Comparison of ENCODE assay signal across 1 fruit fly cellular context in the genomic region with DNA sequence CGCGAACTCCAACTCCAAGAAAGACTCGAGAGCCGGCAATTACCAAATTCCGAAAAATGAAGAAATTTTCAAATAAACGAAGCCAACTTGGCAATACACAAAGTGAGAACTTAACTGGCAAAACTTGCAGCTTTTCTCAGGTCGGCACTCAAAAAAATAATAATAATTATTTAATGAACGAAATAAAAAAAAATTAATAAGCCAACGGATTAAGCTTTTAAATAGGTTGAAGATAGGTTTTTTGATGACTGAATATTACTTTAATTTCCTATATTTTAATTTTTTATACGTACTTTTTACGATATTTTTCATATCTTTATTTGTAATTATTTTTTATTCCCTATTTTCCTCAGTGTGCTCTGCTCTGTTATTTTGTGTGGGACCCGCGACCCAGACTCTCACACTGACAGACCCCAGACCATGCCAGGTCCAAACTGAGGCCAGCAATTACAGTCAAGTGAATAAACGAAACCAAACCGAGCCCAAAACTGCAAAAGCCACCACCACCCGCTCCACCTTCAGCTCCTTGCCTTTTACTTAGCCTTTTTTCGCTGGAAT.
TF ChIP-seq lines count a peak whose summit lies in the region.

No protein-coding gene starts in this region.

TF ChIP-seq in whole organism, prepupa, 60 proteins besides CTCF, POLR2A, EP300 and RAD21 (continued from another document):
- peak; percentile 7 for TF ChIP-seq CG8632 (GFP tag; optimal IDR thresholded peaks at IDR 0.05; lab: Kevin White, UChicago)
- no peak for TF ChIP-seq Hr4 (GFP tag; optimal IDR thresholded peaks at IDR 0.05; lab: Kevin White, UChicago)
- no peak for TF ChIP-seq spab (GFP tag; optimal IDR thresholded peaks at IDR 0.05; lab: Kevin White, UChicago)
- TF ChIP-seq Smox (GFP tag; optimal IDR thresholded peaks at IDR 0.05; lab: Kevin White, UChicago): peak; percentile 47
- peak; percentile 37 for TF ChIP-seq acj6 (GFP tag; optimal IDR thresholded peaks at IDR 0.05; lab: Kevin White, UChicago)
- TF ChIP-seq CG3919 (GFP tag; optimal IDR thresholded peaks at IDR 0.05; lab: Kevin White, UChicago): peak; percentile 31
- TF ChIP-seq CG11294 (GFP tag; IDR thresholded peaks at IDR 0.05; lab: Robert Waterston, UW): no peak
- peak; percentile 37 for TF ChIP-seq Met (GFP tag; optimal IDR thresholded peaks at IDR 0.05; lab: Kevin White, UChicago)
- TF ChIP-seq salr (GFP tag; optimal IDR thresholded peaks at IDR 0.05; lab: Kevin White, UChicago): no peak
- no peak for TF ChIP-seq Ets96B (tag; optimal IDR thresholded peaks at IDR 0.05; lab: Kevin White, UChicago)
- no peak for TF ChIP-seq Eip93F (GFP tag; optimal IDR thresholded peaks at IDR 0.05; lab: Kevin White, UChicago)
- no peak for TF ChIP-seq fd59A (GFP tag; optimal IDR thresholded peaks at IDR 0.05; lab: Kevin White, UChicago)
- no peak for TF ChIP-seq fd85E (GFP tag; optimal IDR thresholded peaks at IDR 0.05; lab: Kevin White, UChicago)
- no peak for TF ChIP-seq CG3032 (tag; optimal IDR thresholded peaks at IDR 0.05; lab: Kevin White, UChicago)
- TF ChIP-seq Gug (GFP tag; IDR thresholded peaks at IDR 0.05; lab: Robert Waterston, UW): no peak
- TF ChIP-seq dac (GFP tag; optimal IDR thresholded peaks at IDR 0.05; lab: Kevin White, UChicago): no peak
- TF ChIP-seq fkh (GFP tag; optimal IDR thresholded peaks at IDR 0.05; lab: Kevin White, UChicago): no peak
- TF ChIP-seq lz (GFP tag; optimal IDR thresholded peaks at IDR 0.05; lab: Kevin White, UChicago): no peak
- no peak for TF ChIP-seq Eip75B (GFP tag; optimal IDR thresholded peaks at IDR 0.05; lab: Kevin White, UChicago)
- no peak for TF ChIP-seq dsx (GFP tag; optimal IDR thresholded peaks at IDR 0.05; lab: Kevin White, UChicago; ENCODE audit: poor library complexity, severe bottlenecking)
- TF ChIP-seq CG6808 (GFP tag; optimal IDR thresholded peaks at IDR 0.05; lab: Kevin White, UChicago): no peak
- TF ChIP-seq Hr38 (GFP tag; optimal IDR thresholded peaks at IDR 0.05; lab: Kevin White, UChicago): no peak
- TF ChIP-seq CG4318 (GFP tag; optimal IDR thresholded peaks at IDR 0.05; lab: Kevin White, UChicago): no peak
- peak; percentile 54 for TF ChIP-seq topi (GFP tag; optimal IDR thresholded peaks at IDR 0.05; lab: Kevin White, UChicago)
- no peak for TF ChIP-seq net (GFP tag; optimal IDR thresholded peaks at IDR 0.05; lab: Kevin White, UChicago)
- TF ChIP-seq CG10669 (GFP tag; optimal IDR thresholded peaks at IDR 0.05; lab: Kevin White, UChicago): no peak
- no peak for TF ChIP-seq CG32006 (GFP tag; optimal IDR thresholded peaks at IDR 0.05; lab: Kevin White, UChicago)
- TF ChIP-seq Hr39 (GFP tag; optimal IDR thresholded peaks at IDR 0.05; lab: Kevin White, UChicago): no peak
- no peak for TF ChIP-seq Sox14 (GFP tag; optimal IDR thresholded peaks at IDR 0.05; lab: Kevin White, UChicago)
- TF ChIP-seq CG11902 (GFP tag; optimal IDR thresholded peaks at IDR 0.05; lab: Kevin White, UChicago): no peak
- no peak for TF ChIP-seq CG6163 (GFP tag; IDR thresholded peaks at IDR 0.05; lab: Robert Waterston, UW)
- TF ChIP-seq CG11762 (GFP tag; optimal IDR thresholded peaks at IDR 0.05; lab: Kevin White, UChicago; ENCODE audit: insufficient read depth): peak; percentile 20
- peak; percentile 30 for TF ChIP-seq achi (GFP tag; optimal IDR thresholded peaks at IDR 0.05; lab: Kevin White, UChicago)
- peak; percentile 87 for TF ChIP-seq svp (GFP tag; lab: Kevin White, UChicago)
- TF ChIP-seq Sox102F (GFP tag; optimal IDR thresholded peaks at IDR 0.05; lab: Kevin White, UChicago): peak; percentile 10
